Fruit fly (Drosophila melanogaster) whole organism, adult: Measurements from ENCODE around the gene obst-G.

Source experiments
- CG11617 ChIP-seq: fragments of 200-800 bp; sonication (Bioruptor generic); optimal IDR thresholded peaks from 2 replicates; lab custom pipeline; 2017; ENCODE audit warnings: mild to moderate bottlenecking, missing biosample characterization, missing genetic modification reagents, missing genetic modification characterization
- Hr96 ChIP-seq: fragments of 200-800 bp; sonication (Bioruptor generic); optimal IDR thresholded peaks from 2 replicates; lab custom pipeline; 2016; ENCODE audit warnings: missing biosample characterization, missing genetic modification characterization
- tj ChIP-seq: fragments of 200-800 bp; sonication (Bioruptor generic); optimal IDR thresholded peaks from 3 replicates; lab custom pipeline; 2017; ENCODE audit warnings: missing biosample characterization, mild to moderate bottlenecking, missing genetic modification characterization, moderate library complexity
- toe ChIP-seq: fragments of 200-800 bp; sonication (Bioruptor generic); optimal IDR thresholded peaks from 2 replicates; lab custom pipeline; 2016; ENCODE audit warnings: missing biosample characterization, missing genetic modification characterization

- no peak for TF ChIP-seq tj
- TF ChIP-seq Hr96 (GFP tag; lab: Kevin White, UChicago): no peak
- no peak for TF ChIP-seq toe
- no peak for TF ChIP-seq CG11617 (GFP tag; lab: Kevin White, UChicago)
Measured at dm6 chr3L:11947357-11947756, 5.8 kb downstream of the obst-G start, which contains the start of gene CG7252.
